Fruit fly (Drosophila melanogaster): ENCODE measurements around the gene CG14212.
A peak's percentile ranks its signal among the peaks of the same experiment; 100 is the strongest.

- no peak for TF ChIP-seq CG31627 (GFP tag; optimal IDR thresholded peaks at IDR 0.05)
- TF ChIP-seq pdm3 (GFP tag; optimal IDR thresholded peaks at IDR 0.05), result no peak
- TF ChIP-seq CG7368 (GFP tag; optimal IDR thresholded peaks at IDR 0.05), result no peak
- no peak for TF ChIP-seq Eip93F (GFP tag; optimal IDR thresholded peaks at IDR 0.05)
- no peak for TF ChIP-seq CG8632 (GFP tag; optimal IDR thresholded peaks at IDR 0.05)
- no peak for TF ChIP-seq Lpt (GFP tag; optimal IDR thresholded peaks at IDR 0.05)
- TF ChIP-seq esn (GFP tag; optimal IDR thresholded peaks at IDR 0.05), result no peak
- TF ChIP-seq Hr38 (GFP tag; optimal IDR thresholded peaks at IDR 0.05), result no peak
- peak; percentile 1 for TF ChIP-seq Hr39 (GFP tag; optimal IDR thresholded peaks at IDR 0.05)
- no peak for TF ChIP-seq CG8119 (GFP tag; IDR thresholded peaks at IDR 0.05)
- TF ChIP-seq Smox (GFP tag; optimal IDR thresholded peaks at IDR 0.05), result no peak
- no peak for TF ChIP-seq dac (GFP tag; optimal IDR thresholded peaks at IDR 0.05)
- no peak for TF ChIP-seq Sox14 (GFP tag; optimal IDR thresholded peaks at IDR 0.05)
These were observed 45.7 kb upstream of the CG14212 start, which contains the start of gene Tao for dm6 chrX:19579648-19580301.
